Fruit fly (Drosophila melanogaster): ENCODE data around the gene Kaz.
A peak's percentile ranks its signal among the peaks of the same experiment; 100 is the strongest.

Gene Kaz

DNA sequence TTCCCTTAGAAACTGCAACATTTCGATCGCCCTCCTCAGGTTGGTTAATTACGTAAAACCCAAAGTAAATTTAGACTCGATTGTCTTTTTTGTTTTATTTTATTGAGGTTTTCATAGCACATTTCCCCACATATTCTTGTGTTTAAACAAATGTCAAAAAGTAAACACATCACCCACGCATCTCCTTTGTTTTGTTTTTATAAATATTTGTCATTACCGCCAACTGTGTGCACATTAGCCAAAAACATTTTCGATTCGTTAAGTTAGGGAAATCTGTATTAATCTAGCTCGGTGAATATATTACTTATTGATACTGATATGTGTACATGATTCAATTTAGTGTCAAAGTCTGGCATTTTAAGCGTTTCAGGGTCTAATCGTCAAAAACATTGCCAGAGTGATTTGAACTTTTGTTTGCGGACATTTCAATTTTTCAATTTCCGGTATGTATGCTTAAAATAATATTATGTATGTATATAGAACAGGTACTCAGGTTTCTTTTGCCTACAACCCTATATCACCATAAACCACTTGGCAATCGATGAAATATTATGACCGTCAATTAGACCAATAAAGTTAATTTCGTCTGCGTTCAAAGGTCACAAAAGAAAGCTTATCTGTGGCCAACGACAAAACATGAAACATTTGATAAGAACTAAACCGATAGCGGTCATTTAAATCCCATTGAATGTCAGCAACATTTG lies 20.0 kb downstream of the Kaz start (continued):
- TF ChIP-seq eyg (GFP tag; optimal IDR thresholded peaks at IDR 0.05) = peak; percentile 14
- TF ChIP-seq CG4854 (GFP tag; optimal IDR thresholded peaks at IDR 0.05) = peak; percentile 63
- TF ChIP-seq D (optimal IDR thresholded peaks at IDR 0.05) = no peak
- peak; percentile 39 for TF ChIP-seq D (GFP tag; optimal IDR thresholded peaks at IDR 0.05)
- TF ChIP-seq CG1792 (GFP tag; optimal IDR thresholded peaks at IDR 0.05) = no peak
- TF ChIP-seq Myb (GFP tag; optimal IDR thresholded peaks at IDR 0.05) = no peak
- TF ChIP-seq rib (GFP tag; IDR thresholded peaks at IDR 0.05) = 0 out of 2 replicates have a peak, but pooled peaks have one; percentile 12
- no peak for TF ChIP-seq dpn (GFP tag; optimal IDR thresholded peaks at IDR 0.05)
- TF ChIP-seq chif (GFP tag; optimal IDR thresholded peaks at IDR 0.05) = peak in 1 of 2 experiments; percentile 14
- TF ChIP-seq fd3F (GFP tag; optimal IDR thresholded peaks at IDR 0.05) = peak; percentile 61
- TF ChIP-seq knrl (GFP tag; IDR thresholded peaks at IDR 0.05; ENCODE audit: partially characterized antibody) = no peak
- TF ChIP-seq CG8944 (GFP tag; optimal IDR thresholded peaks at IDR 0.05) = no peak
- TF ChIP-seq CG6683 (GFP tag; optimal IDR thresholded peaks at IDR 0.05) = peak; percentile 43
- TF ChIP-seq CG8359 (GFP tag; optimal IDR thresholded peaks at IDR 0.05; ENCODE audit: borderline replicate concordance) = peak; percentile 54
- TF ChIP-seq abd-A (tag; optimal IDR thresholded peaks at IDR 0.05) = no peak
- TF ChIP-seq bsh (GFP tag; optimal IDR thresholded peaks at IDR 0.05) = peak in 1 of 2 experiments; percentile 59
- TF ChIP-seq trh (GFP tag; optimal IDR thresholded peaks at IDR 0.05) = peak; percentile 16
- peak in 1 of 2 experiments; percentile 28 for TF ChIP-seq Eip74EF (GFP tag; optimal IDR thresholded peaks at IDR 0.05)
- peak; percentile 45 for TF ChIP-seq CG31365 (tag; optimal IDR thresholded peaks at IDR 0.05)
- TF ChIP-seq CG7987 (GFP tag; optimal IDR thresholded peaks at IDR 0.05) = peak; percentile 71
- no peak for TF ChIP-seq jing (GFP tag; optimal IDR thresholded peaks at IDR 0.05)
- no peak for TF ChIP-seq CG32772 (GFP tag; IDR thresholded peaks at IDR 0.05)
- TF ChIP-seq Nf-YC (tag; optimal IDR thresholded peaks at IDR 0.05) = no peak
- no peak for TF ChIP-seq gsb-n (tag; optimal IDR thresholded peaks at IDR 0.05)
- TF ChIP-seq eve (GFP tag; optimal IDR thresholded peaks at IDR 0.05) = no peak
- no peak for TF ChIP-seq lov (optimal IDR thresholded peaks at IDR 0.05)
- no peak for TF ChIP-seq lov (GFP tag; IDR thresholded peaks at IDR 0.05)
- peak; percentile 47 for TF ChIP-seq CG9727 (GFP tag; optimal IDR thresholded peaks at IDR 0.05)
- TF ChIP-seq CG13296 (GFP tag; optimal IDR thresholded peaks at IDR 0.05) = peak; percentile 65
- no peak for TF ChIP-seq CG6791 (GFP tag; IDR thresholded peaks at IDR 0.05; ENCODE audit: partially characterized antibody)
- no peak for TF ChIP-seq Fer2 (tag; optimal IDR thresholded peaks at IDR 0.05)
- TF ChIP-seq nerfin-1 (tag; optimal IDR thresholded peaks at IDR 0.05) = peak; percentile 52
- no peak for TF ChIP-seq CG8089 (GFP tag; optimal IDR thresholded peaks at IDR 0.05)
- peak; percentile 74 for TF ChIP-seq CG3281 (GFP tag; optimal IDR thresholded peaks at IDR 0.05)
- no peak for TF ChIP-seq CG4282 (GFP tag; optimal IDR thresholded peaks at IDR 0.05)
- TF ChIP-seq H2.0 (GFP tag; IDR thresholded peaks at IDR 0.05) = no peak
- no peak for TF ChIP-seq toy (GFP tag; IDR thresholded peaks at IDR 0.05)
- TF ChIP-seq CG11695 (GFP tag; IDR thresholded peaks at IDR 0.05) = 0 out of 3 replicates have a peak, but pooled peaks have one; percentile 11
- TF ChIP-seq wdn (GFP tag; IDR thresholded peaks at IDR 0.05) = no peak
- no peak for TF ChIP-seq zf30C (GFP tag; optimal IDR thresholded peaks at IDR 0.05)
- no peak for TF ChIP-seq CG4424 (GFP tag; optimal IDR thresholded peaks at IDR 0.05)
- TF ChIP-seq run (tag; optimal IDR thresholded peaks at IDR 0.05) = peak; percentile 52
- TF ChIP-seq CG9215 (GFP tag; IDR thresholded peaks at IDR 0.05) = no peak
- TF ChIP-seq Nf-YB (GFP tag; optimal IDR thresholded peaks at IDR 0.05) = peak; percentile 35
- peak; percentile 75 for TF ChIP-seq wek (GFP tag; optimal IDR thresholded peaks at IDR 0.05)
- no peak for TF ChIP-seq B-H2 (GFP tag; optimal IDR thresholded peaks at IDR 0.05)
- TF ChIP-seq CG3407 (GFP tag; optimal IDR thresholded peaks at IDR 0.05) = peak; percentile 60
- peak; percentile 41 for TF ChIP-seq CG33213 (GFP tag; optimal IDR thresholded peaks at IDR 0.05)
- no peak for TF ChIP-seq CG13287 (GFP tag; IDR thresholded peaks at IDR 0.05; ENCODE audit: partially characterized antibody)

Data from whole organism, embryonic.